Worm (Caenorhabditis elegans) whole organism, L3 larva: ENCODE results near the gene rev-1.

Experiments
- aly-2 ChIP-seq: fragments of 150-350 bp; optimal IDR thresholded peaks from 2 replicates; lab custom pipeline; 2014; ENCODE audit warnings: missing biosample characterization, missing genetic modification characterization
- ceh-9 ChIP-seq: sonication (generic microtip); optimal IDR thresholded peaks from 2 replicates; lab custom pipeline; 2018; ENCODE audit warnings: missing biosample characterization, missing genetic modification characterization
- mdl-1 ChIP-seq: fragments of 150-350 bp; optimal IDR thresholded peaks from 2 replicates; lab custom pipeline; 2014; ENCODE audit warnings: missing biosample characterization, missing genetic modification characterization
- unc-39 ChIP-seq: sonication (generic microtip); optimal IDR thresholded peaks from 4 replicates; lab custom pipeline; 2017; ENCODE audit warnings: missing biosample characterization, missing genetic modification characterization
- unc-62 ChIP-seq: fragments of 150-350 bp; sonication (generic microtip); optimal IDR thresholded peaks from 4 replicates; lab custom pipeline; 2014; ENCODE audit warnings: missing biosample characterization, missing genetic modification reagents, missing genetic modification characterization

- TF ChIP-seq mdl-1 (no peak), unc-39 (no peak), ceh-9 (tag; lab: Kevin White, UChicago) (no peak), aly-2 (no peak), unc-62 (no peak)
Measured at ce11 chrII:7866081-7866480, 34.3 kb upstream of the rev-1 start.
